Fruit fly (Drosophila melanogaster) whole organism, embryonic: ENCODE results near the gene peng.

Experiments
- Ada2b ChIP-seq: fragments of 200-800 bp; sonication (Bioruptor generic); IDR thresholded peaks from 2 replicates; pipeline ENCODE4 v1.3.6; 2022; ENCODE audit warnings: missing biosample characterization, missing genetic modification characterization
- Aef1 ChIP-seq: fragments of 200-800 bp; sonication (Bioruptor generic); IDR thresholded peaks from 3 replicates; pipeline ENCODE4 v1.3.6; 2022; ENCODE audit warnings: missing biosample characterization, missing genetic modification characterization
- Antp ChIP-seq: fragments of 200-800 bp; sonication (Bioruptor generic); optimal IDR thresholded peaks from 3 replicates; lab custom pipeline; 2016; ENCODE audit warnings: missing biosample characterization, missing genetic modification characterization
- CG11093 ChIP-seq: fragments of 200-800 bp; sonication (Bioruptor generic); IDR thresholded peaks from 3 replicates; pipeline ENCODE4 v1.3.6; 2022; ENCODE audit warnings: missing biosample characterization, missing genetic modification characterization
- CG11398 ChIP-seq: fragments of 200-800 bp; sonication (Bioruptor generic); optimal IDR thresholded peaks from 2 replicates; lab custom pipeline; 2016; ENCODE audit warnings: missing biosample characterization, missing genetic modification characterization
- CG11504 ChIP-seq: fragments of 200-800 bp; sonication (Bioruptor generic); optimal IDR thresholded peaks from 3 replicates; lab custom pipeline; 2019; ENCODE audit warnings: missing biosample characterization, mild to moderate bottlenecking, missing genetic modification characterization, moderate library complexity
- CG11695 ChIP-seq: fragments of 200-800 bp; sonication (Bioruptor generic); IDR thresholded peaks from 3 replicates; pipeline ENCODE4 v1.3.6; 2022; ENCODE audit warnings: missing biosample characterization, missing genetic modification characterization
- CG11696 ChIP-seq: fragments of 200-800 bp; sonication (Bioruptor generic); IDR thresholded peaks from 2 replicates; pipeline ENCODE4 v1.3.6; 2022; ENCODE audit warnings: missing biosample characterization, missing genetic modification characterization
- CG12071 ChIP-seq: fragments of 200-800 bp; sonication (Bioruptor generic); optimal IDR thresholded peaks from 3 replicates; lab custom pipeline; 2018; ENCODE audit warnings: missing biosample characterization, mild to moderate bottlenecking, missing genetic modification characterization
- CG12104 ChIP-seq: fragments of 200-800 bp; sonication (Bioruptor generic); optimal IDR thresholded peaks from 3 replicates; lab custom pipeline; 2016; ENCODE audit warnings: missing biosample characterization, missing genetic modification characterization
- CG14710 ChIP-seq: fragments of 200-800 bp; sonication (Bioruptor generic); optimal IDR thresholded peaks from 3 replicates; lab custom pipeline; 2019; ENCODE audit warnings: missing biosample characterization, mild to moderate bottlenecking, missing genetic modification characterization, moderate library complexity
- CG15479 ChIP-seq: fragments of 200-800 bp; sonication (Bioruptor generic); optimal IDR thresholded peaks from 3 replicates; lab custom pipeline; 2019; ENCODE audit warnings: missing biosample characterization, mild to moderate bottlenecking, missing genetic modification characterization, moderate library complexity
- CG17568 ChIP-seq: fragments of 200-800 bp; sonication (Bioruptor generic); optimal IDR thresholded peaks from 2 replicates; lab custom pipeline; 2018; ENCODE audit warnings: missing biosample characterization, mild to moderate bottlenecking, missing genetic modification characterization, moderate library complexity
- CG1832 ChIP-seq: fragments of 200-800 bp; sonication (Bioruptor generic); optimal IDR thresholded peaks from 2 replicates; lab custom pipeline; 2017; ENCODE audit warnings: missing biosample characterization, mild to moderate bottlenecking, missing genetic modification characterization, inconsistent platforms
- CG2875 ChIP-seq: fragments of 200-800 bp; sonication (Bioruptor generic); optimal IDR thresholded peaks from 2 replicates; lab custom pipeline; 2017; ENCODE audit warnings: missing biosample characterization, mild to moderate bottlenecking, missing genetic modification characterization, missing genetic modification reagents
- CG3407 ChIP-seq: fragments of 200-800 bp; sonication (Bioruptor generic); optimal IDR thresholded peaks from 2 replicates; lab custom pipeline; 2018; ENCODE audit warnings: missing biosample characterization, mild to moderate bottlenecking, missing genetic modification characterization
- CG4282 ChIP-seq: fragments of 200-800 bp; sonication (Bioruptor generic); optimal IDR thresholded peaks from 2 replicates; lab custom pipeline; 2016; ENCODE audit warnings: missing biosample characterization, missing genetic modification characterization
- CG4360 ChIP-seq: fragments of 200-800 bp; sonication (Bioruptor generic); IDR thresholded peaks from 2 replicates; pipeline ENCODE4 v1.3.6; 2022; ENCODE audit warnings: missing biosample characterization, missing genetic modification characterization
- CG6272 ChIP-seq: fragments of 200-800 bp; sonication (Bioruptor generic); IDR thresholded peaks from 2 replicates; pipeline ENCODE4 v1.3.6; 2022; ENCODE audit warnings: missing biosample characterization, missing genetic modification characterization
- CG6791 ChIP-seq: fragments of 200-800 bp; sonication (Bioruptor generic); IDR thresholded peaks from 3 replicates; pipeline ENCODE4 v1.3.6; 2022; ENCODE audit warnings: missing biosample characterization, missing genetic modification characterization; ENCODE audit not compliant: partially characterized antibody
- CG8290 ChIP-seq, 3 experiments: fragments of 200-800 bp; sonication (Bioruptor generic); optimal IDR thresholded peaks; 2 replicates each; lab custom pipeline; 2016 to 2019; ENCODE audit warnings: missing biosample characterization in 3 of 3, missing genetic modification characterization in 3 of 3, mild to moderate bottlenecking in 2 of 3, moderate library complexity in 1 of 3
- CG9609 ChIP-seq: fragments of 200-800 bp; sonication (Bioruptor generic); optimal IDR thresholded peaks from 3 replicates; lab custom pipeline; 2016; ENCODE audit warnings: missing biosample characterization, missing genetic modification characterization
- CG9817 ChIP-seq: fragments of 200-800 bp; sonication (Bioruptor generic); optimal IDR thresholded peaks from 2 replicates; lab custom pipeline; 2018; ENCODE audit warnings: missing biosample characterization, mild to moderate bottlenecking, missing genetic modification characterization, moderate library complexity
- Ets65A ChIP-seq: fragments of 200-800 bp; sonication (Bioruptor generic); peaks from one replicate; lab custom pipeline; 2016; ENCODE audit warnings: missing biosample characterization, missing genetic modification characterization
- Gsc ChIP-seq: fragments of 200-800 bp; sonication (Bioruptor generic); IDR thresholded peaks from 2 replicates; pipeline ENCODE4 v1.3.6; 2022; ENCODE audit warnings: missing biosample characterization, missing genetic modification characterization
- Hmx ChIP-seq: fragments of 200-800 bp; sonication (Bioruptor generic); optimal IDR thresholded peaks from 2 replicates; lab custom pipeline; 2016; ENCODE audit warnings: missing biosample characterization, missing genetic modification characterization
- Lhr ChIP-seq: fragments of 200-800 bp; sonication (Bioruptor generic); optimal IDR thresholded peaks from 3 replicates; lab custom pipeline; 2017; ENCODE audit warnings: mild to moderate bottlenecking, missing biosample characterization, missing genetic modification reagents, missing genetic modification characterization
- Mrtf ChIP-seq: fragments of 200-800 bp; sonication (Bioruptor generic); IDR thresholded peaks from 3 replicates; pipeline ENCODE4 v1.3.6; 2022; ENCODE audit warnings: missing biosample characterization, missing genetic modification characterization
- Ssrp ChIP-seq: fragments of 200-800 bp; sonication (Bioruptor generic); optimal IDR thresholded peaks from 2 replicates; lab custom pipeline; 2018; ENCODE audit warnings: missing biosample characterization, mild to moderate bottlenecking, missing genetic modification characterization, moderate library complexity
- TFAM ChIP-seq: fragments of 200-800 bp; sonication (Bioruptor generic); optimal IDR thresholded peaks from 2 replicates; lab custom pipeline; 2017; ENCODE audit warnings: missing biosample characterization, missing genetic modification characterization, inconsistent platforms
- br ChIP-seq: fragments of >200 bp; optimal IDR thresholded peaks from 2 replicates; lab custom pipeline; 2017
- bsh ChIP-seq, 2 experiments: fragments of 200-800 bp; sonication (Bioruptor generic); optimal IDR thresholded peaks; 2 replicates each; lab custom pipeline; 2017 to 2018; ENCODE audit warnings: mild to moderate bottlenecking in 2 of 2, missing biosample characterization in 2 of 2, missing genetic modification characterization in 2 of 2, moderate library complexity in 1 of 2
- crol ChIP-seq: fragments of 200-800 bp; sonication (Bioruptor generic); IDR thresholded peaks from 2 replicates; pipeline ENCODE4 v1.3.6; 2022; ENCODE audit warnings: missing biosample characterization, missing genetic modification characterization
- crp ChIP-seq, 2 experiments: fragments of 200-800 bp; sonication (Bioruptor generic); optimal IDR thresholded peaks; 2 replicates in 1 of 2; 3 replicates in 1 of 2; lab custom pipeline; 2017; ENCODE audit warnings: missing biosample characterization in 2 of 2, missing genetic modification characterization in 2 of 2, mild to moderate bottlenecking in 1 of 2, moderate library complexity in 1 of 2
- dimm ChIP-seq: fragments of 200-800 bp; sonication (Bioruptor generic); IDR thresholded peaks from 2 replicates; pipeline ENCODE4 v1.3.6; 2022; ENCODE audit warnings: missing biosample characterization, missing genetic modification characterization
- hbn ChIP-seq: fragments of 200-800 bp; sonication (Bioruptor generic); IDR thresholded peaks from 2 replicates; pipeline ENCODE4 v1.3.6; 2022; ENCODE audit warnings: missing biosample characterization, missing genetic modification characterization; ENCODE audit not compliant: partially characterized antibody
- klu ChIP-seq: fragments of 200-800 bp; sonication (Bioruptor generic); IDR thresholded peaks from 2 replicates; pipeline ENCODE4 v1.3.6; 2022; ENCODE audit warnings: missing biosample characterization, missing genetic modification characterization
- knrl ChIP-seq: fragments of 200-800 bp; sonication (Bioruptor generic); IDR thresholded peaks from 3 replicates; pipeline ENCODE4 v1.3.6; 2022; ENCODE audit warnings: missing biosample characterization, missing genetic modification characterization; ENCODE audit not compliant: partially characterized antibody
- lilli ChIP-seq: fragments of 200-800 bp; sonication (Bioruptor generic); optimal IDR thresholded peaks from 3 replicates; lab custom pipeline; 2016; ENCODE audit warnings: missing biosample characterization, missing genetic modification characterization
- maf-S ChIP-seq: fragments of 200-800 bp; sonication (Bioruptor generic); optimal IDR thresholded peaks from 2 replicates; lab custom pipeline; 2016; ENCODE audit warnings: missing biosample characterization, missing genetic modification characterization
- nerfin-2 ChIP-seq: fragments of 200-800 bp; sonication (Bioruptor generic); IDR thresholded peaks from 2 replicates; pipeline ENCODE4 v1.3.6; 2022; ENCODE audit warnings: missing biosample characterization, missing genetic modification characterization; ENCODE audit not compliant: partially characterized antibody
- otp ChIP-seq: fragments of 200-800 bp; sonication (Bioruptor generic); IDR thresholded peaks from 3 replicates; pipeline ENCODE4, ENCODE4 v1.3.6; 2022; ENCODE audit warnings: missing biosample characterization, missing genetic modification characterization
- p53 ChIP-seq: fragments of 200-800 bp; sonication (Bioruptor generic); optimal IDR thresholded peaks from 2 replicates; lab custom pipeline; 2016; ENCODE audit warnings: missing biosample characterization, missing genetic modification characterization
- pita ChIP-seq: fragments of 200-800 bp; sonication (Bioruptor generic); optimal IDR thresholded peaks from 2 replicates; lab custom pipeline; 2017; ENCODE audit warnings: missing biosample characterization, mild to moderate bottlenecking, missing genetic modification characterization
- slbo ChIP-seq: fragments of 200-800 bp; sonication (Bioruptor generic); IDR thresholded peaks from 2 replicates; pipeline ENCODE4 v1.3.6; 2022; ENCODE audit warnings: missing biosample characterization, missing genetic modification characterization
- twi ChIP-seq: fragments of 200-800 bp; optimal IDR thresholded peaks from 2 replicates; lab custom pipeline; 2019; ENCODE audit warnings: missing biosample characterization, mild to moderate bottlenecking, missing genetic modification characterization, moderate library complexity
- tx ChIP-seq: fragments of 200-800 bp; sonication (Bioruptor generic); optimal IDR thresholded peaks from 2 replicates; lab custom pipeline; 2016; ENCODE audit warnings: missing biosample characterization, missing genetic modification characterization
- wdn ChIP-seq: fragments of 200-800 bp; sonication (Bioruptor generic); IDR thresholded peaks from 2 replicates; pipeline ENCODE4 v1.3.6; 2022; ENCODE audit warnings: missing biosample characterization, missing genetic modification characterization
- wor ChIP-seq: fragments of 200-800 bp; sonication (Bioruptor generic); IDR thresholded peaks from 2 replicates; pipeline ENCODE4 v1.3.6; 2022; ENCODE audit warnings: missing biosample characterization, missing genetic modification characterization

peng gene

dm6 chrX:21367363-21368072 is 17.9 kb upstream of the peng start (continued):
- peak; percentile 94 for TF ChIP-seq wdn (GFP tag; lab: Robert Waterston, UW)
- TF ChIP-seq otp (GFP tag; lab: Robert Waterston, UW), result peak; percentile 86; the same call in 2 of the 3 replicates
- peak; percentile 95 for TF ChIP-seq twi (tag; lab: Kevin White, UChicago)
- peak in 1 of 2 experiments; percentile 56 for TF ChIP-seq crp (GFP tag; optimal IDR thresholded peaks at IDR 0.05; lab: Kevin White, UChicago)
- TF ChIP-seq CG9817, result peak; percentile 98
- peak; percentile 95 for TF ChIP-seq wor
- peak; percentile 99 for TF ChIP-seq Ets65A (GFP tag; lab: Kevin White, UChicago)
- peak; percentile 87 for TF ChIP-seq Hmx (GFP tag; lab: Kevin White, UChicago)
- peak; percentile 90 for TF ChIP-seq CG8290 (GFP tag; optimal IDR thresholded peaks at IDR 0.05; lab: Kevin White, UChicago)
- peak; percentile 84 to 86 for TF ChIP-seq CG8290 (tag; optimal IDR thresholded peaks at IDR 0.05; lab: Kevin White, UChicago)
- TF ChIP-seq knrl (GFP tag; lab: Robert Waterston, UW), result peak; percentile 41; the same call in 1 of the 3 replicates
- peak; percentile 93 for TF ChIP-seq Gsc
- TF ChIP-seq pita, result no peak
- TF ChIP-seq tx, result peak; percentile 95
- TF ChIP-seq Aef1, result peak; percentile 96
- peak; percentile 94 for TF ChIP-seq klu
- peak; percentile 99 for TF ChIP-seq CG12104 (GFP tag; lab: Kevin White, UChicago)
- TF ChIP-seq hbn (GFP tag; lab: Robert Waterston, UW), result no peak
- TF ChIP-seq bsh (GFP tag; optimal IDR thresholded peaks at IDR 0.05; lab: Kevin White, UChicago), result peak; percentile 97
- peak; percentile 95 for TF ChIP-seq CG17568
- peak; percentile 98 for TF ChIP-seq CG11504
- no peak for TF ChIP-seq CG6791 (GFP tag; lab: Robert Waterston, UW)
- TF ChIP-seq CG11093, result peak; percentile 96
- no peak for TF ChIP-seq nerfin-2 (GFP tag; lab: Robert Waterston, UW)
- TF ChIP-seq CG11398 (GFP tag; lab: Kevin White, UChicago), result peak; percentile 87
- peak; percentile 76 for TF ChIP-seq CG4360 (GFP tag; lab: Robert Waterston, UW)
- TF ChIP-seq CG15479, result peak; percentile 27
- peak; percentile 88 for TF ChIP-seq dimm (GFP tag; lab: Robert Waterston, UW)
- peak; percentile 94 for TF ChIP-seq CG9609 (GFP tag; lab: Kevin White, UChicago)
- peak; percentile 95 for TF ChIP-seq CG14710 (tag; lab: Kevin White, UChicago)
- TF ChIP-seq maf-S (GFP tag; lab: Kevin White, UChicago), result peak; percentile 95
- peak; percentile 92 for TF ChIP-seq Antp
- TF ChIP-seq CG2875 (GFP tag; lab: Kevin White, UChicago), result peak; percentile 96
- TF ChIP-seq Mrtf, result peak; percentile 96
- no peak for TF ChIP-seq br
- no peak for TF ChIP-seq CG1832 (GFP tag; lab: Kevin White, UChicago)
- TF ChIP-seq CG3407 (GFP tag; lab: Kevin White, UChicago), result peak; percentile 95
- TF ChIP-seq p53 (GFP tag; lab: Kevin White, UChicago), result peak; percentile 74
- peak; percentile 94 for TF ChIP-seq Lhr (GFP tag; lab: Kevin White, UChicago)
- peak; percentile 98 for TF ChIP-seq CG11695
- TF ChIP-seq CG11696, result peak; percentile 90
- peak; percentile 93 for TF ChIP-seq CG6272
- peak; percentile 63 for TF ChIP-seq crol (GFP tag; lab: Robert Waterston, UW)
- peak; percentile 77 for TF ChIP-seq TFAM
- TF ChIP-seq slbo (GFP tag; lab: Robert Waterston, UW), result peak; percentile 97
- TF ChIP-seq lilli, result peak; percentile 98
- peak; percentile 90 for TF ChIP-seq CG4282 (GFP tag; lab: Kevin White, UChicago)
- peak; percentile 96 for TF ChIP-seq CG12071 (GFP tag; lab: Kevin White, UChicago)
- TF ChIP-seq Ada2b (GFP tag; lab: Robert Waterston, UW), result peak; percentile 96
- TF ChIP-seq Ssrp (tag; lab: Kevin White, UChicago), result peak; percentile 98
